Worm (Caenorhabditis elegans) whole organism, L4 larva: ENCODE results near the gene Y71H2AM.1.

Experiments used
- D1046.2 ChIP-seq: fragments of 200-800 bp; sonication (Bioruptor generic); IDR thresholded peaks from 2 replicates; pipeline ENCODE4 v1.3.6; 2022; ENCODE audit warnings: missing genetic modification characterization, missing compliant biosample characterization
- Y48G9A.11 ChIP-seq: fragments of 200-800 bp; sonication (Bioruptor generic); IDR thresholded peaks from 2 replicates; pipeline ENCODE4 v1.3.6; 2022; ENCODE audit warnings: missing genetic modification reagents, missing genetic modification characterization, missing compliant biosample characterization
- Y5F2A.4 ChIP-seq: fragments of 200-800 bp; sonication (Bioruptor generic); optimal IDR thresholded peaks from 2 replicates; lab custom pipeline; 2018; ENCODE audit warnings: mild to moderate bottlenecking, missing genetic modification characterization, missing compliant biosample characterization
- Y75B8A.6 ChIP-seq: fragments of 200-800 bp; sonication (Bioruptor generic); IDR thresholded peaks from 2 replicates; pipeline ENCODE4 v1.3.6; 2022; ENCODE audit warnings: missing genetic modification reagents, missing genetic modification characterization, missing compliant biosample characterization
- aha-1 ChIP-seq: fragments of 150-350 bp; peaks from one replicate; lab custom pipeline; 2014; ENCODE audit warnings: missing biosample characterization, missing genetic modification characterization
- ama-1 ChIP-seq: fragments of 150-350 bp; optimal IDR thresholded peaks from 2 replicates; lab custom pipeline; 2014; ENCODE audit warnings: inconsistent platforms, mixed read lengths
- arid-1 ChIP-seq: fragments of 200-800 bp; sonication (Bioruptor generic); conservative IDR thresholded peaks from 2 replicates; pipeline ENCODE4 v1.3.6; 2022; ENCODE audit warnings: missing genetic modification reagents, missing genetic modification characterization, missing compliant biosample characterization
- ceh-28 ChIP-seq: fragments of 150-350 bp; optimal IDR thresholded peaks from 2 replicates; lab custom pipeline; 2014; ENCODE audit warnings: missing biosample characterization, missing genetic modification reagents, missing genetic modification characterization
- ceh-62 ChIP-seq: sonication (generic microtip); optimal IDR thresholded peaks from 2 replicates; lab custom pipeline; 2017; ENCODE audit warnings: missing biosample characterization, missing genetic modification characterization
- ces-1 ChIP-seq: fragments of 150-350 bp; sonication (generic microtip); optimal IDR thresholded peaks from 4 replicates; lab custom pipeline; 2014; ENCODE audit warnings: missing biosample characterization, missing genetic modification reagents, missing genetic modification characterization
- ctbp-1 ChIP-seq: fragments of 200-800 bp; sonication (Bioruptor generic); IDR thresholded peaks from 2 replicates; pipeline ENCODE4 v1.3.6; 2022; ENCODE audit warnings: missing genetic modification reagents, missing genetic modification characterization, missing compliant biosample characterization
- daf-16 ChIP-seq, 3 experiments: sonication (generic microtip); optimal IDR thresholded peaks; 2 replicates each; lab custom pipeline; 2016 to 2017; ENCODE audit warnings: missing genetic modification characterization in 3 of 3, missing genetic modification reagents in 3 of 3, mild to moderate bottlenecking in 2 of 3, missing compliant biosample characterization in 2 of 3, missing biosample characterization in 1 of 3, moderate library complexity in 1 of 3
- daf-8 ChIP-seq: fragments of 200-800 bp; sonication (Bioruptor generic); IDR thresholded peaks from 2 replicates; pipeline ENCODE4 v1.3.6; 2022; ENCODE audit warnings: missing genetic modification characterization, missing compliant biosample characterization
- dmd-6 ChIP-seq: fragments of 200-800 bp; sonication (Bioruptor generic); IDR thresholded peaks from 2 replicates; pipeline ENCODE4 v1.3.6; 2022; ENCODE audit warnings: missing genetic modification reagents, missing genetic modification characterization, missing compliant biosample characterization
- dpl-1 ChIP-seq: fragments of 150-350 bp; optimal IDR thresholded peaks from 2 replicates; lab custom pipeline; 2014; ENCODE audit warnings: missing biosample characterization, missing genetic modification reagents, missing genetic modification characterization
- egl-43 ChIP-seq: fragments of 200-800 bp; sonication (Bioruptor generic); IDR thresholded peaks from 2 replicates; pipeline ENCODE4 v1.3.6; 2022; ENCODE audit warnings: missing genetic modification reagents, missing genetic modification characterization, missing compliant biosample characterization
- fos-1 ChIP-seq: fragments of 150-350 bp; optimal IDR thresholded peaks from 2 replicates; lab custom pipeline; 2014; ENCODE audit warnings: missing biosample characterization, missing genetic modification characterization
- hlh-30 ChIP-seq: sonication (generic microtip); optimal IDR thresholded peaks from 2 replicates; lab custom pipeline; 2017; ENCODE audit warnings: antibody characterized with exemption, mild to moderate bottlenecking, missing genetic modification characterization, missing compliant biosample characterization; ENCODE audit not compliant: insufficient read depth
- jun-1 ChIP-seq: fragments of 150-350 bp; optimal IDR thresholded peaks from 2 replicates; lab custom pipeline; 2014; ENCODE audit warnings: missing biosample characterization, missing genetic modification reagents, missing genetic modification characterization
- lim-7 ChIP-seq: fragments of 200-800 bp; sonication (Bioruptor generic); IDR thresholded peaks from 2 replicates; pipeline ENCODE4 v1.3.6; 2022; ENCODE audit warnings: missing genetic modification characterization, missing compliant biosample characterization
- lin-13 ChIP-seq: fragments of 150-350 bp; optimal IDR thresholded peaks from 2 replicates; lab custom pipeline; 2014; ENCODE audit warnings: missing biosample characterization, missing genetic modification reagents, missing genetic modification characterization
- lin-15B ChIP-seq: fragments of 150-350 bp; sonication (generic microtip); optimal IDR thresholded peaks from 3 replicates; lab custom pipeline; 2014; ENCODE audit warnings: missing biosample characterization, missing genetic modification characterization
- lin-38 ChIP-seq: fragments of 200-800 bp; sonication (Bioruptor generic); IDR thresholded peaks from 2 replicates; pipeline ENCODE4 v1.3.6; 2022; ENCODE audit warnings: missing genetic modification reagents, missing genetic modification characterization, missing compliant biosample characterization
- lir-3 ChIP-seq: sonication (generic microtip); optimal IDR thresholded peaks from 2 replicates; lab custom pipeline; 2016; ENCODE audit warnings: mild to moderate bottlenecking, missing genetic modification characterization, missing compliant biosample characterization
- madf-9 ChIP-seq: fragments of 200-800 bp; sonication (Bioruptor generic); conservative IDR thresholded peaks from 2 replicates; pipeline ENCODE4 v1.3.6; 2022; ENCODE audit warnings: missing genetic modification reagents, missing genetic modification characterization, missing compliant biosample characterization
- mep-1 ChIP-seq: fragments of 150-350 bp; sonication (generic microtip); optimal IDR thresholded peaks from 3 replicates; lab custom pipeline; 2014; ENCODE audit warnings: missing biosample characterization, missing genetic modification characterization
- mxl-2 ChIP-seq: fragments of 200-800 bp; sonication (Bioruptor generic); conservative IDR thresholded peaks from 2 replicates; pipeline ENCODE4 v1.3.6; 2022; ENCODE audit warnings: missing genetic modification reagents, missing genetic modification characterization, missing compliant biosample characterization
- mxl-3 ChIP-seq: fragments of 200-800 bp; sonication (Bioruptor generic); optimal IDR thresholded peaks from 2 replicates; lab custom pipeline; 2018; ENCODE audit warnings: mild to moderate bottlenecking, missing genetic modification characterization, missing compliant biosample characterization
- nhr-111 ChIP-seq: fragments of 200-800 bp; sonication (Bioruptor generic); optimal IDR thresholded peaks from 2 replicates; lab custom pipeline; 2018; ENCODE audit warnings: mild to moderate bottlenecking, missing genetic modification characterization, missing compliant biosample characterization
- nhr-41 ChIP-seq: fragments of 200-800 bp; sonication (Bioruptor generic); IDR thresholded peaks from 2 replicates; pipeline ENCODE4 v1.3.6; 2022; ENCODE audit warnings: missing genetic modification reagents, missing genetic modification characterization, missing compliant biosample characterization
- nhr-77 ChIP-seq: fragments of 150-350 bp; optimal IDR thresholded peaks from 2 replicates; lab custom pipeline; 2014; ENCODE audit warnings: missing biosample characterization, missing genetic modification characterization
- pha-4 ChIP-seq, 2 experiments: fragments of 150-350 bp in 1 of 2; fragments of 200-800 bp in 1 of 2; sonication (Bioruptor generic) in 1 of 2; IDR thresholded peaks in 1 of 2; optimal IDR thresholded peaks in 1 of 2; 2 replicates each; pipeline versions ENCODE4 v1.3.6 to Lab custom; 2014 to 2022; ENCODE audit warnings: missing genetic modification characterization in 2 of 2, missing genetic modification reagents in 2 of 2, missing biosample characterization in 1 of 2, missing compliant biosample characterization in 1 of 2
- saeg-2 ChIP-seq: fragments of 200-800 bp; sonication (Bioruptor generic); IDR thresholded peaks from 2 replicates; pipeline ENCODE4 v1.3.6; 2022; ENCODE audit warnings: missing genetic modification reagents, missing genetic modification characterization, missing compliant biosample characterization
- sdz-12 ChIP-seq: fragments of 200-800 bp; sonication (Bioruptor generic); optimal IDR thresholded peaks from 2 replicates; lab custom pipeline; 2018; ENCODE audit warnings: mild to moderate bottlenecking, missing genetic modification characterization, missing compliant biosample characterization
- set-16 ChIP-seq: fragments of 200-800 bp; sonication (Bioruptor generic); IDR thresholded peaks from 2 replicates; pipeline ENCODE4 v1.3.6; 2022; ENCODE audit warnings: missing genetic modification reagents, missing genetic modification characterization, missing compliant biosample characterization
- skn-1 ChIP-seq: fragments of 150-350 bp; optimal IDR thresholded peaks from 2 replicates; lab custom pipeline; 2014; ENCODE audit warnings: missing biosample characterization, missing genetic modification characterization
- snpc-1.2 ChIP-seq: fragments of 200-800 bp; sonication (Bioruptor generic); IDR thresholded peaks from 2 replicates; pipeline ENCODE4 v1.3.6; 2022; ENCODE audit warnings: missing genetic modification reagents, missing genetic modification characterization, missing compliant biosample characterization
- spr-1 ChIP-seq: sonication (generic microtip); optimal IDR thresholded peaks from 2 replicates; lab custom pipeline; 2016; ENCODE audit warnings: mild to moderate bottlenecking, missing genetic modification characterization, missing compliant biosample characterization
- spr-3 ChIP-seq: fragments of 200-800 bp; sonication (Bioruptor generic); optimal IDR thresholded peaks from 2 replicates; lab custom pipeline; 2018; ENCODE audit warnings: mild to moderate bottlenecking, missing genetic modification characterization, missing compliant biosample characterization
- tag-97 ChIP-seq: fragments of 200-800 bp; sonication (Bioruptor generic); IDR thresholded peaks from 2 replicates; pipeline ENCODE4 v1.3.6; 2022; ENCODE audit warnings: missing genetic modification characterization, missing compliant biosample characterization
- unc-62 ChIP-seq, 3 experiments: fragments of 150-350 bp in 1 of 3; sonication (generic microtip); optimal IDR thresholded peaks in 2 of 3; peaks in 1 of 3; 1 replicate in 1 of 3; 2 replicates in 2 of 3; lab custom pipeline; 2014 to 2017; ENCODE audit warnings: missing biosample characterization in 3 of 3, missing genetic modification characterization in 3 of 3, missing genetic modification reagents in 3 of 3, missing genotype in 1 of 3
- zfp-3 ChIP-seq: fragments of 200-800 bp; sonication (Bioruptor generic); conservative IDR thresholded peaks from 2 replicates; pipeline ENCODE4 v1.3.6; 2022; ENCODE audit warnings: missing genetic modification reagents, missing genetic modification characterization, missing compliant biosample characterization
- ztf-11 ChIP-seq: fragments of 150-350 bp; optimal IDR thresholded peaks from 2 replicates; lab custom pipeline; 2014; ENCODE audit warnings: missing biosample characterization, missing genetic modification characterization
- ztf-7 ChIP-seq: fragments of 150-350 bp; optimal IDR thresholded peaks from 2 replicates; lab custom pipeline; 2014; ENCODE audit warnings: missing biosample characterization, missing genetic modification characterization

Gene Y71H2AM.1

ce11 chrIII:2787979-2788491 lies 38.8 kb upstream of the Y71H2AM.1 start, which contains the start of gene tbcc-1:
TSS of gene tbcc-1 (plus strand) at chrIII:2788441.
- peak; percentile 49 for TF ChIP-seq lin-38 (GFP tag; lab: Robert Waterston, UW)
- TF ChIP-seq ceh-28 (tag; lab: Kevin White, UChicago) = no peak
- no peak for TF ChIP-seq ces-1 (GFP tag; lab: Kevin White, UChicago)
- TF ChIP-seq spr-3 = no peak
- peak; percentile 60 for TF ChIP-seq ama-1 (lab: Kevin White, UChicago)
- no peak for TF ChIP-seq D1046.2 (GFP tag; lab: Robert Waterston, UW)
- no peak for TF ChIP-seq aha-1 (tag; lab: Kevin White, UChicago)
- TF ChIP-seq madf-9 (GFP tag; lab: Robert Waterston, UW) = no peak

DNA sequence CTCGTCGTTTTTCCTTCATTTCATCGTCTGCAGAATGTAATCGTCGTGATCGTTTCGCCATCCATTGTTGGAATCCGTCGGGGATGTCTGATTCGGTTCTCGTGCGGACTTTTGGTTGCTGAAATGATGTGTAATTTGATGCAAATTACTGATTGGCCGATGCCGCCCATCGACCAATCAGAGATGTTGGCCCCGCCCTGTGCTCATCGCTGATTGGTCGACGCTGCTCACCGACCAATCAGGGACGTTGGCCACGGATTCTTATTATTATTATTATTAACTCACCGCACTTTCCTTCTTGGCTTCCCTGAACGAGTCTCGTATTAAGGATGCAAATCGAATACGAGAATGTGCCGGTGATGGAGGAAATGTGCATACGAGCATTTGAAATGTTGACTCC lies 32.8 kb upstream of the Y71H2AM.1 start:
- TF ChIP-seq spr-3 (no peak), aha-1 (tag; lab: Kevin White, UChicago) (peak; percentile 74), daf-16 (GFP tag; optimal IDR thresholded peaks at IDR 0.05; lab: Kevin White, UChicago) (no peak), daf-16 (tag; optimal IDR thresholded peaks at IDR 0.05; lab: Kevin White, UChicago) (no peak)

- no peak for TF ChIP-seq lir-3 (tag; lab: Kevin White, UChicago)
- no peak for TF ChIP-seq sdz-12 (GFP tag; lab: Kevin White, UChicago)
- TF ChIP-seq aha-1 (tag; lab: Kevin White, UChicago) = no peak
- TF ChIP-seq Y75B8A.6 (GFP tag; lab: Robert Waterston, UW) = no peak
- TF ChIP-seq saeg-2 (GFP tag; lab: Robert Waterston, UW) = no peak
- TF ChIP-seq Y5F2A.4 (GFP tag; lab: Kevin White, UChicago) = no peak
- no peak for TF ChIP-seq madf-9 (GFP tag; lab: Robert Waterston, UW)
- TF ChIP-seq Y48G9A.11 = peak; percentile 49; the same call in 1 of the 2 replicates
- no peak for TF ChIP-seq dpl-1
- no peak for TF ChIP-seq mxl-2 (GFP tag; lab: Robert Waterston, UW)
- TF ChIP-seq spr-1 (tag; lab: Kevin White, UChicago) = no peak
- no peak for TF ChIP-seq mxl-3 (GFP tag; lab: Kevin White, UChicago)
- TF ChIP-seq snpc-1.2 = no peak
- TF ChIP-seq lin-13 = no peak
- no peak for TF ChIP-seq ceh-62 (tag; lab: Kevin White, UChicago)
- TF ChIP-seq ctbp-1 (GFP tag; lab: Robert Waterston, UW) = no peak
- TF ChIP-seq hlh-30 = no peak
- no peak for TF ChIP-seq zfp-3 (GFP tag; lab: Robert Waterston, UW)
- TF ChIP-seq unc-62 (GFP tag; optimal IDR thresholded peaks at IDR 0.05 in 1 of 2; lab: Kevin White, UChicago) = no peak
- TF ChIP-seq unc-62 (tag; optimal IDR thresholded peaks at IDR 0.05; lab: Kevin White, UChicago) = no peak
- TF ChIP-seq nhr-41 (GFP tag; lab: Robert Waterston, UW) = no peak
- no peak for TF ChIP-seq jun-1 (tag; lab: Kevin White, UChicago)
- TF ChIP-seq lin-15B (tag; lab: Kevin White, UChicago) = no peak
- peak; percentile 45 for TF ChIP-seq set-16 (GFP tag; lab: Robert Waterston, UW)
- TF ChIP-seq nhr-77 (tag; lab: Kevin White, UChicago) = no peak
- TF ChIP-seq lim-7 (GFP tag; lab: Robert Waterston, UW) = no peak
- TF ChIP-seq pha-4 (GFP tag; IDR thresholded peaks at IDR 0.05; lab: Robert Waterston, UW) = 0 out of 2 replicates have a peak, but pooled peaks have one; percentile 28
- TF ChIP-seq pha-4 (tag; optimal IDR thresholded peaks at IDR 0.05; lab: Kevin White, UChicago) = no peak
- TF ChIP-seq lin-38 (GFP tag; lab: Robert Waterston, UW) = peak; percentile 68
- TF ChIP-seq ztf-11 (tag; lab: Kevin White, UChicago) = no peak
- no peak for TF ChIP-seq ztf-7 (tag; lab: Kevin White, UChicago)
- TF ChIP-seq arid-1 (GFP tag; lab: Robert Waterston, UW) = 0 out of 2 replicates have a peak, but pooled peaks have one; percentile 20
- no peak for TF ChIP-seq tag-97 (GFP tag; lab: Robert Waterston, UW)
- TF ChIP-seq mep-1 = no peak
- no peak for TF ChIP-seq skn-1 (tag; lab: Kevin White, UChicago)
- no peak for TF ChIP-seq daf-8
- no peak for TF ChIP-seq fos-1
- no peak for TF ChIP-seq dmd-6 (GFP tag; lab: Robert Waterston, UW)
- TF ChIP-seq nhr-111 (GFP tag; lab: Kevin White, UChicago) = no peak
- TF ChIP-seq egl-43 (GFP tag; lab: Robert Waterston, UW) = no peak
Measured at ce11 chrIII:2795442-2796023, 31.3 kb upstream of the Y71H2AM.1 start.
